Fruit fly (Drosophila melanogaster) whole organism: ENCODE data around the gene Boh1.
A peak's percentile ranks its signal among the peaks of the same experiment; 100 is the strongest.

Experiments
- CG8478 ChIP-seq: fragments of >200 bp; optimal IDR thresholded peaks from 2 replicates; lab custom pipeline; 2018; ENCODE audit warnings: inconsistent platforms
- Dll ChIP-seq: fragments of >200 bp; optimal IDR thresholded peaks from 2 replicates; lab custom pipeline; 2017
- EcR ChIP-seq, 2 experiments: fragments of >200 bp; optimal IDR thresholded peaks; 2 replicates each; lab custom pipeline; 2017; ENCODE audit warnings: missing biosample characterization in 2 of 2, missing genetic modification characterization in 2 of 2, missing genetic modification reagents in 2 of 2
- pan ChIP-seq: fragments of >200 bp; optimal IDR thresholded peaks from 2 replicates; lab custom pipeline; 2017
- psq ChIP-seq: fragments of >200 bp; optimal IDR thresholded peaks from 2 replicates; lab custom pipeline; 2017
- usp ChIP-seq: fragments of >200 bp; optimal IDR thresholded peaks from 2 replicates; lab custom pipeline; 2017; ENCODE audit warnings: missing biosample characterization, missing genetic modification characterization, mixed read lengths

The Boh1 gene

dm6 chr3R:27937752-27938694 lies 18.8 kb upstream of the Boh1 start, which contains the start of the genes NSD and BOD1:
TSS of gene NSD (minus strand) at chr3R:27937853.
TSS of gene BOD1 (plus strand) at chr3R:27938245.
- no peak for TF ChIP-seq Dll (lab: Kevin White, UChicago)
- no peak for TF ChIP-seq EcR (GFP tag; optimal IDR thresholded peaks at IDR 0.05; lab: Kevin White, UChicago)
- TF ChIP-seq CG8478 (lab: Kevin White, UChicago): no peak
- no peak for TF ChIP-seq usp (GFP tag; lab: Kevin White, UChicago)
- no peak for TF ChIP-seq pan (lab: Kevin White, UChicago)

DNA sequence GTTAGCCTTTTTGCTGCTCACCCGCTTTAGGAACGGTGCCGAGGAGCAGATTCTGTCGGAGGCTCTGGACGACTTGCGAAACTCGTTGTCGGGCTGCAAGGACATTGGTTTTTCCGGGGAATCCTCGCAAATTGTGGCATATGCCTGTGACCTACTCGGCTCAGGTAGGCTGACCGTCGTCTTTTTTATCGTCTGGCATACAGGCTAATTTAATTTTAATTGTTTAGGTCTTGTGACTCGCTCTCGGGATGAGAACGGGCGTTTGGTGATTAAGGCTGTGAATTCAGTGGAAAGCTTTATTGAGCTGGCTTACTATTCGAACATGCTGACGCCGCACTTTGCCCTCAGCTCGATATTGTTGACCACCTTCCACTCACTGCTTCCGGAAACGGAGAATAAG lies 12.2 kb upstream of the Boh1 start:
- TF ChIP-seq usp (GFP tag; lab: Kevin White, UChicago) (no peak), CG8478 (lab: Kevin White, UChicago) (no peak), pan (lab: Kevin White, UChicago) (no peak), psq (lab: Kevin White, UChicago) (no peak), EcR (GFP tag; optimal IDR thresholded peaks at IDR 0.05; lab: Kevin White, UChicago) (no peak), Dll (lab: Kevin White, UChicago) (no peak)

dm6 chr3R:27928984-27929924 lies 10.0 kb upstream of the Boh1 start:
- no peak for TF ChIP-seq CG8478 (lab: Kevin White, UChicago)
- no peak for TF ChIP-seq pan (lab: Kevin White, UChicago)
- no peak for TF ChIP-seq EcR (GFP tag; optimal IDR thresholded peaks at IDR 0.05; lab: Kevin White, UChicago)
- TF ChIP-seq psq (lab: Kevin White, UChicago): no peak
- TF ChIP-seq Dll (lab: Kevin White, UChicago): no peak
- no peak for TF ChIP-seq usp (GFP tag; lab: Kevin White, UChicago)

DNA sequence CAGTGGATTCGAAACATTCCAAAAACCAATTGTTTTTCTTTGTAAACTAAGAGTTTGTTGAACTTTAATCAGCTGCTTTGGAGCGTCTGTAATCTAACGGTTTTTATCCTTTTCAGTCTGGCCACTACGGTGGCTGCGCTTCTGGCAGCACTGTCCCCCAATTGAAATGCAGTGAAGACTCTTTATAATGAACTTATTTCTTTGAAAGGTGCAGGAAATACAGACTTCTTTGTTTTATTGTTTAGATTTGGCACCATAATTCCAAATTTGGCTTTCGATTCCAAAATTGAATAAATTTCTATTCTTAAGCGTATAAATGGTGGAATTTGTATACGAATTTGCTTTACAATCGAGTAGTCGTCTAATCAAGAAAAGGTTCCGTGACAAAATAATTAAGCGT lies 8.9 kb upstream of the Boh1 start, which contains the start of gene nenya:
nenya (minus strand) TSS at position 35 of the 400 bp plus-strand sequence.
- no peak for TF ChIP-seq psq (lab: Kevin White, UChicago)
- no peak for TF ChIP-seq Dll (lab: Kevin White, UChicago)
- no peak for TF ChIP-seq usp (GFP tag; lab: Kevin White, UChicago)
- no peak for TF ChIP-seq pan (lab: Kevin White, UChicago)
- no peak for TF ChIP-seq EcR (GFP tag; optimal IDR thresholded peaks at IDR 0.05; lab: Kevin White, UChicago)
- TF ChIP-seq CG8478 (lab: Kevin White, UChicago): no peak

- TF ChIP-seq psq (lab: Kevin White, UChicago) (no peak), pan (lab: Kevin White, UChicago) (no peak), EcR (GFP tag; optimal IDR thresholded peaks at IDR 0.05; lab: Kevin White, UChicago) (no peak), usp (GFP tag; lab: Kevin White, UChicago) (no peak), CG8478 (lab: Kevin White, UChicago) (no peak), Dll (lab: Kevin White, UChicago) (no peak)
Observed at dm6 chr3R:27926738-27927215, 7.5 kb upstream of the Boh1 start.

DNA sequence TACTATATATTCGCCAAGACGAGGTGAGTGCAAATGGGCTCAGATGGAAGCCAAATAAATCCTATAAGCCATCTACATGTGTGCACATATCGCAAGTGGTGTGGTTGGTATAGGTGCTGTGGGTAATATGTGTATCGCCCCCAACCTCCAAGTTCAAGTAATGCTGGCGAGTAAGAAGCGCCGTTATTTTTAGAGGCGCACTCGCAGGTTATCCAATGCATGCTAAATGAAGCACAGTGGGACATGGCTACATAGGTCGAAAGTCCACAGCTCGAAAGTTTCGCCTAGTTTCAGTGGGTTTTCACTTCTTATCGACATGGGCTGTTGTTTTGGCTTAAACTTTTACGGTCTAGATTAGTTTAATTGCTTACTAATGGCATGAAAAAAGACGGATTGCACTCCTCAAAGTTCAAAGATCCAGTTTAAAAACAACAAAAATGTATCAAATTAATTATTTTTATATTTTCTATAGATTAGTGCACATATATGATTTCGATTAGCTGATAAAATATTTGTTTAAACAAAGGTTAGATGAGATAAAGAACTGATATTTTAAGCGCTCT lies 6.8 kb upstream of the Boh1 start:
- TF ChIP-seq pan (lab: Kevin White, UChicago): no peak
- no peak for TF ChIP-seq usp (GFP tag; lab: Kevin White, UChicago)
- TF ChIP-seq Dll (lab: Kevin White, UChicago): no peak
- no peak for TF ChIP-seq CG8478 (lab: Kevin White, UChicago)
- no peak for TF ChIP-seq EcR (GFP tag; optimal IDR thresholded peaks at IDR 0.05; lab: Kevin White, UChicago)
- no peak for TF ChIP-seq psq (lab: Kevin White, UChicago)

DNA sequence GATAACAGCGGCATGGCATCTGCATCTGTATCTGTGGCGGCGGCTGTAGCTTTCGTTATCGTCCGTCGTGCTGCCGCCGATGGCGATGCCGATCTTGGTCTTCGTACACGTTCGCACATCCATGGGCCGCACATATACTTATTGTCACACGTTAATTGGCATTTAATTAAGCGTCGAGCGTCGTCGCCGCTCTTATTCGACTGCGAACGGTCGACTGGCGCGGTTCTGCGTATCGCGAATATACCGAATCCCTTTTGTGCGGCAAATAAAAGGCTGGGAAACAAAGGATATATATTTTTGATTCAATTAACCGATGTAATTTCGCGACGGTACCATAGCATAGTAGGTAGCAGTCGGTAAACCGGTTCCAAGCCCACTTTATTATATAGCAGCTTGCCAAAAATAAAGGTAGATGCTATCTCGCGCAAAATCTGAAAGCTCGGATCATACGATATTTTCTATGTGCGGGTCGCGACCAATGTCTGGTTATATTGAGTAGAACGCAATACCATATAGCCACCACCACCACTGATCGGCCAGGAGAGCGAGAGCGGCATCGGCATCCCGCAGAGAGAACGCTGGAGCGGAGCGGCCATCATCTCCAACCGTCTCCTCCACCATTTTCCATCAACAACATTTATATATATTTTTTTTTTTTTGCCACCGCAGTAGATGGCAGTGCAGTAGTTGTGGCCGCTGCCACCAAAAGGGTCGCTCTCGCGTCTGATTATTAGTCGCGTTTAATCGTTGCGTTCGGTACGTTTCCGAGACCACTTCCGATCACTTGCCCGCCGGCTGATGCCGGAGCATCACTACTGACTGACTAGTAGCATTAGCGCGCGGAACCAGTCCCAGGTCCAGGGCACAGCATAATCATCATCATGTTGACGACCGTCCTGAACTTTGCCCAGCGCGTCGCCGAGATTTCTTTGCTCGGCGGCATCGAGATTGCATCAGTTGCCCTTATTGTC lies 6.0 kb upstream of the Boh1 start, which contains the start of gene mino:
mino (plus strand) TSS at position 192 of the 971 bp plus-strand sequence.
- no peak for TF ChIP-seq EcR (GFP tag; optimal IDR thresholded peaks at IDR 0.05; lab: Kevin White, UChicago)
- TF ChIP-seq Dll (lab: Kevin White, UChicago): peak; percentile 28

DNA sequence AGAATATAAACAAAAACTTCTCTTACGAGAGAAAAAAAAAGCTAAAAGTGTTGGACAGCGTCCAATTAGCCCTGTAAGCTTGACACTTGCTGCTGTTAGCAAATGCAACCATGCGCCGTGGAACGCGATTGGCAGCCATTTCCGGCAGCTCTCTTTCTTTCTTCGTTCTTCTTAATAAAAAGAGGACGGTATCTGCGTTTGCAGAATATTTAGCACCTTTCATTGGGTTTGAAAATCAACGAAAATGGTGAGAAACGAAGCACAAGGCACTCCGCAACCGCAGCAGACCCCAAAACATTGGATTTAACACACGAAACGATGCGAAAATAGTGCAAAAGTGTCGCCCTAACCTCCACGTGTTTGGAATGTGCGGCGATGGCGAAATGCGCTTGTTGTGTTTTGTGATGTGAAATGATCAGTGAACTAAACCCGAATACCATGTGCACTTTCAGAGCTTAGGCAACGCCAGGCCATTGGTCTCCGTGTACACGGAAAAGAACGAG lies 3.5 kb upstream of the Boh1 start, which contains the start of gene RpL4:
RpL4 (plus strand) TSS at position 149 of the 503 bp plus-strand sequence.
- TF ChIP-seq CG8478 (lab: Kevin White, UChicago) (no peak), usp (GFP tag; lab: Kevin White, UChicago) (no peak), EcR (GFP tag; optimal IDR thresholded peaks at IDR 0.05; lab: Kevin White, UChicago) (no peak), Dll (lab: Kevin White, UChicago) (no peak), pan (lab: Kevin White, UChicago) (no peak), psq (lab: Kevin White, UChicago) (no peak)

DNA sequence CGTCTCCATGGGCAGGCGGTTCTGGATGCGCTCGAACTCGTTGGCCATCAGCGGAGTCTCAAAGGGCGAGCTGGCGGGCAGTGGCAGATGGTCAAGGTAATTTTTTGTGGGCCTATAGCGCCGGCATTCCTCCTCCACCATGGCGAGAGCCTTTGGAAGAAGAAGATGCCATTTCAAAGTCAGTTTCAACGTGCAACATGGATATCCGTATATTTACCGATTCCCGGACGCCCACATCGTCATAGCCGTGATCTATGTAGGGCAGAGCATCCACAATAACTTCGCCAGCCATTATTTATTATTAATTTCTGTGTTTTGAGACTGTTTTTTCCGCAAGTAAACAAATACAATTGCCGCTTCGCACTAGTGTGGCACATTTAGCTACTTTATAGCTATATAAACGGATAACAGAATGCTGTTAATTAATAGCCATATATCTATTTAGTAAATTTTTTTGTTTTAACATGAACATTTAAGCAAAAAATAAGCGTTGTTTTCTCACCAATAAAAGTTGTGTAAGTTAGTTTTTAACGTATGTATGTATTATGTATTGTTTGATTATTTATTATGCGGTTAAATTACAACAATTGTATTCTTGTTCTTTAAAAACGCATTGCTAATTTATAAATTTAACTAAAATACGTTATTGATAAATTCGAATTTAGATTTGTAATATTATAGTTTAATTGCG lies 2.9 kb upstream of the Boh1 start, which contains the start of gene BCAS2:
BCAS2 (minus strand) TSS at position 375 of the 691 bp plus-strand sequence.
- TF ChIP-seq CG8478 (lab: Kevin White, UChicago): no peak
